Worm (Caenorhabditis elegans) whole organism, mixed stage, embryonic: Measurements from ENCODE around the gene T14G11.1.

Source experiments
- M03D4.4 ChIP-seq: sonication (generic microtip); optimal IDR thresholded peaks from 2 replicates; lab custom pipeline; 2017; ENCODE audit warnings: mild to moderate bottlenecking, missing genetic modification characterization, missing compliant biosample characterization
- blmp-1 ChIP-seq: fragments of 150-350 bp; optimal IDR thresholded peaks from 2 replicates; lab custom pipeline; 2014; ENCODE audit warnings: missing biosample characterization, missing genetic modification characterization
- ceh-39 ChIP-seq: fragments of 150-350 bp; optimal IDR thresholded peaks from 2 replicates; lab custom pipeline; 2014; ENCODE audit warnings: missing biosample characterization, missing genetic modification characterization
- ceh-83 ChIP-seq: fragments of 200-800 bp; sonication (Bioruptor generic); optimal IDR thresholded peaks from 2 replicates; lab custom pipeline; 2018; ENCODE audit warnings: mild to moderate bottlenecking, missing genetic modification characterization, missing compliant biosample characterization
- ces-1 ChIP-seq: fragments of 150-350 bp; optimal IDR thresholded peaks from 2 replicates; lab custom pipeline; 2014; ENCODE audit warnings: missing biosample characterization, missing genetic modification reagents, missing genetic modification characterization
- cnd-1 ChIP-seq: fragments of 200-800 bp; sonication (Bioruptor generic); optimal IDR thresholded peaks from 2 replicates; lab custom pipeline; 2018; ENCODE audit warnings: mild to moderate bottlenecking, missing genetic modification characterization, missing compliant biosample characterization
- drap-1 ChIP-seq: fragments of 200-800 bp; sonication (Bioruptor generic); optimal IDR thresholded peaks from 3 replicates; lab custom pipeline; 2018; ENCODE audit warnings: mild to moderate bottlenecking, missing genetic modification characterization, missing compliant biosample characterization
- elt-1 ChIP-seq: sonication (generic microtip); optimal IDR thresholded peaks from 2 replicates; lab custom pipeline; 2017; ENCODE audit warnings: missing genetic modification characterization, mild to moderate bottlenecking, missing compliant biosample characterization, antibody characterized with exemption, moderate library complexity, borderline replicate concordance; ENCODE audit not compliant: insufficient read depth
- flh-1 ChIP-seq: fragments of 200-800 bp; sonication (Bioruptor generic); optimal IDR thresholded peaks from 2 replicates; lab custom pipeline; 2018; ENCODE audit warnings: mild to moderate bottlenecking, missing genetic modification characterization, moderate library complexity, missing compliant biosample characterization
- ham-2 ChIP-seq: fragments of 200-800 bp; sonication (Bioruptor generic); optimal IDR thresholded peaks from 2 replicates; lab custom pipeline; 2018; ENCODE audit warnings: mild to moderate bottlenecking, missing genetic modification characterization, missing compliant biosample characterization
- hlh-1 ChIP-seq: fragments of 150-350 bp; optimal IDR thresholded peaks from 2 replicates; lab custom pipeline; 2014; ENCODE audit warnings: missing biosample characterization, missing genetic modification reagents, missing genetic modification characterization
- lin-13 ChIP-seq: fragments of 150-350 bp; optimal IDR thresholded peaks from 2 replicates; lab custom pipeline; 2014; ENCODE audit warnings: missing biosample characterization, missing genetic modification characterization
- lin-32 ChIP-seq: fragments of 200-800 bp; sonication (Bioruptor generic); optimal IDR thresholded peaks from 2 replicates; lab custom pipeline; 2018; ENCODE audit warnings: mild to moderate bottlenecking, missing genetic modification characterization, missing compliant biosample characterization
- lsy-2 ChIP-seq: fragments of 150-350 bp; optimal IDR thresholded peaks from 2 replicates; lab custom pipeline; 2014; ENCODE audit warnings: missing biosample characterization, missing genetic modification characterization
- mab-5 ChIP-seq: fragments of 150-350 bp; optimal IDR thresholded peaks from 2 replicates; lab custom pipeline; 2014; ENCODE audit warnings: missing biosample characterization, missing genetic modification characterization
- mep-1 ChIP-seq: fragments of 150-350 bp; optimal IDR thresholded peaks from 2 replicates; lab custom pipeline; 2017; ENCODE audit warnings: missing biosample characterization, missing genetic modification reagents, missing genetic modification characterization, inconsistent platforms
- mls-2 ChIP-seq: sonication (generic microtip); optimal IDR thresholded peaks from 2 replicates; lab custom pipeline; 2016; ENCODE audit warnings: mild to moderate bottlenecking, missing genetic modification characterization, moderate library complexity, missing compliant biosample characterization
- nhr-12 ChIP-seq: fragments of 150-350 bp; optimal IDR thresholded peaks from 2 replicates; lab custom pipeline; 2014; ENCODE audit warnings: missing biosample characterization, missing genetic modification characterization
- nhr-2 ChIP-seq: fragments of 150-350 bp; optimal IDR thresholded peaks from 2 replicates; lab custom pipeline; 2014; ENCODE audit warnings: missing biosample characterization, missing genetic modification characterization
- nhr-237 ChIP-seq: fragments of 150-350 bp; optimal IDR thresholded peaks from 2 replicates; lab custom pipeline; 2014; ENCODE audit warnings: missing biosample characterization, missing genetic modification characterization
- nhr-28 ChIP-seq: fragments of 150-350 bp; optimal IDR thresholded peaks from 2 replicates; lab custom pipeline; 2014; ENCODE audit warnings: missing biosample characterization, missing genetic modification characterization
- nhr-76 ChIP-seq: sonication (generic microtip); optimal IDR thresholded peaks from 2 replicates; lab custom pipeline; 2017; ENCODE audit warnings: missing biosample characterization, missing genetic modification characterization
- pha-4 ChIP-seq: fragments of 150-350 bp; optimal IDR thresholded peaks from 2 replicates; lab custom pipeline; 2018; ENCODE audit warnings: missing biosample characterization, missing genetic modification reagents, missing genetic modification characterization
- sem-2 ChIP-seq: fragments of 200-800 bp; sonication (Bioruptor generic); optimal IDR thresholded peaks from 2 replicates; lab custom pipeline; 2018; ENCODE audit warnings: mild to moderate bottlenecking, missing genetic modification characterization, missing compliant biosample characterization
- snpc-4 ChIP-seq: fragments of 150-350 bp; optimal IDR thresholded peaks from 2 replicates; lab custom pipeline; 2014; ENCODE audit warnings: missing biosample characterization, missing genetic modification characterization
- sptf-1 ChIP-seq: sonication (generic microtip); optimal IDR thresholded peaks from 2 replicates; lab custom pipeline; 2017; ENCODE audit warnings: mild to moderate bottlenecking, missing genetic modification characterization, moderate library complexity, missing compliant biosample characterization
- tbx-8 ChIP-seq: fragments of 200-800 bp; sonication (Bioruptor generic); optimal IDR thresholded peaks from 2 replicates; lab custom pipeline; 2018; ENCODE audit warnings: mild to moderate bottlenecking, missing genetic modification characterization, moderate library complexity, missing compliant biosample characterization
- unc-120 ChIP-seq: sonication (generic microtip); optimal IDR thresholded peaks from 2 replicates; lab custom pipeline; 2017; ENCODE audit warnings: missing genetic modification characterization, missing compliant biosample characterization; ENCODE audit not compliant: poor library complexity, severe bottlenecking
- unc-62 ChIP-seq: fragments of 150-350 bp; optimal IDR thresholded peaks from 2 replicates; lab custom pipeline; 2014; ENCODE audit warnings: missing biosample characterization, missing genetic modification reagents, missing genetic modification characterization
- zip-8 ChIP-seq: fragments of 150-350 bp; optimal IDR thresholded peaks from 2 replicates; lab custom pipeline; 2014; ENCODE audit warnings: missing biosample characterization, missing genetic modification characterization

Gene T14G11.1

ce11 chrX:2663798-2664197 is 25.0 kb upstream of the T14G11.1 start:
- TF ChIP-seq pha-4 (tag; lab: Kevin White, UChicago) (no peak), mep-1 (tag; lab: Kevin White, UChicago) (no peak), tbx-8 (GFP tag; lab: Kevin White, UChicago) (no peak)

ce11 chrX:2664273-2664672 is 24.5 kb upstream of the T14G11.1 start, which contains the start of gene F54G2.1:
Gene F54G2.1 (minus strand): TSS chrX:2664373.
- TF ChIP-seq snpc-4 (tag; lab: Kevin White, UChicago) (no peak), mls-2 (tag; lab: Kevin White, UChicago) (no peak)

- TF ChIP-seq sem-2 (GFP tag; lab: Kevin White, UChicago) = no peak
- peak; percentile 71 for TF ChIP-seq ces-1 (GFP tag; lab: Kevin White, UChicago)
- no peak for TF ChIP-seq nhr-2 (tag; lab: Kevin White, UChicago)
- TF ChIP-seq lin-32 = no peak
- TF ChIP-seq hlh-1 (tag; lab: Kevin White, UChicago) = no peak
- no peak for TF ChIP-seq blmp-1 (tag; lab: Kevin White, UChicago)
- TF ChIP-seq mls-2 (tag; lab: Kevin White, UChicago) = no peak
- peak; percentile 55 for TF ChIP-seq pha-4 (tag; lab: Kevin White, UChicago)
- no peak for TF ChIP-seq mep-1 (tag; lab: Kevin White, UChicago)
- TF ChIP-seq flh-1 (GFP tag; lab: Kevin White, UChicago) = no peak
- TF ChIP-seq lsy-2 (tag; lab: Kevin White, UChicago) = peak; percentile 3
- no peak for TF ChIP-seq ceh-83 (GFP tag; lab: Kevin White, UChicago)
- no peak for TF ChIP-seq elt-1 (tag; lab: Kevin White, UChicago)
- no peak for TF ChIP-seq nhr-28 (tag; lab: Kevin White, UChicago)
- TF ChIP-seq nhr-76 (tag; lab: Kevin White, UChicago) = no peak
- TF ChIP-seq ham-2 = no peak
- TF ChIP-seq, all 35 proteins: peak for 3
These were observed 21.0 kb upstream of the T14G11.1 start, which contains the start of gene C09B7.2 for ce11 chrX:2667779-2668178. Gene C09B7.2 (plus strand): TSS chrX:2668127.

ce11 chrX:2673272-2673671 is 15.5 kb upstream of the T14G11.1 start, which contains the start of gene ser-7:
Gene ser-7 (plus strand): TSS chrX:2673572.
- TF ChIP-seq ceh-39 (no peak), tbx-8 (GFP tag; lab: Kevin White, UChicago) (no peak), nhr-28 (tag; lab: Kevin White, UChicago) (no peak), ces-1 (GFP tag; lab: Kevin White, UChicago) (no peak), unc-120 (tag; lab: Kevin White, UChicago) (no peak), zip-8 (tag; lab: Kevin White, UChicago) (no peak), mab-5 (tag; lab: Kevin White, UChicago) (no peak), sptf-1 (tag; lab: Kevin White, UChicago) (no peak)
- TF ChIP-seq, all 35 proteins: peak for 0

ce11 chrX:2674514-2674913 is 14.3 kb upstream of the T14G11.1 start:
- no peak for TF ChIP-seq sem-2 (GFP tag; lab: Kevin White, UChicago)

- TF ChIP-seq cnd-1 = no peak
- TF ChIP-seq snpc-4 (tag; lab: Kevin White, UChicago) = no peak
- no peak for TF ChIP-seq nhr-2 (tag; lab: Kevin White, UChicago)
- TF ChIP-seq sptf-1 (tag; lab: Kevin White, UChicago) = no peak
- TF ChIP-seq flh-1 (GFP tag; lab: Kevin White, UChicago) = no peak
These were observed 4.3 kb upstream of the T14G11.1 start for ce11 chrX:2684448-2684847.

- TF ChIP-seq mls-2 (tag; lab: Kevin White, UChicago) (peak; percentile 60), sptf-1 (tag; lab: Kevin White, UChicago) (peak; percentile 66), M03D4.4 (tag; lab: Kevin White, UChicago) (no peak), ceh-83 (GFP tag; lab: Kevin White, UChicago) (no peak), unc-120 (tag; lab: Kevin White, UChicago) (peak; percentile 62), sem-2 (GFP tag; lab: Kevin White, UChicago) (no peak), hlh-1 (tag; lab: Kevin White, UChicago) (no peak), nhr-12 (tag; lab: Kevin White, UChicago) (no peak), pha-4 (tag; lab: Kevin White, UChicago) (peak; percentile 86), nhr-28 (tag; lab: Kevin White, UChicago) (no peak), lin-13 (tag; lab: Kevin White, UChicago) (peak; percentile 80), ceh-39 (peak; percentile 7), drap-1 (GFP tag; lab: Kevin White, UChicago) (no peak), lsy-2 (tag; lab: Kevin White, UChicago) (peak; percentile 83), nhr-237 (tag; lab: Kevin White, UChicago) (peak; percentile 18), nhr-76 (tag; lab: Kevin White, UChicago) (no peak), mep-1 (tag; lab: Kevin White, UChicago) (peak; percentile 74), blmp-1 (tag; lab: Kevin White, UChicago) (no peak), nhr-2 (tag; lab: Kevin White, UChicago) (peak; percentile 8), flh-1 (GFP tag; lab: Kevin White, UChicago) (no peak), ces-1 (GFP tag; lab: Kevin White, UChicago) (peak; percentile 66), lin-32 (no peak), unc-62 (GFP tag; lab: Kevin White, UChicago) (no peak), mab-5 (tag; lab: Kevin White, UChicago) (no peak), tbx-8 (GFP tag; lab: Kevin White, UChicago) (no peak), cnd-1 (no peak)
These were observed 1.6 kb upstream of the T14G11.1 start, which contains the start of gene immt-1 for ce11 chrX:2687174-2687573. Gene immt-1 (minus strand): TSS chrX:2687184.
